Worm (Caenorhabditis elegans) whole organism, young adult: ENCODE data around the gene C27C12.3.

ENCODE experiments used
- B0035.1 ChIP-seq: sonication (generic microtip); optimal IDR thresholded peaks from 2 replicates; lab custom pipeline; 2016; ENCODE audit warnings: missing genetic modification characterization, mild to moderate bottlenecking, missing compliant biosample characterization, missing genotype, missing genetic modification reagents
- B0336.3 ChIP-seq: fragments of 200-800 bp; sonication (Bioruptor generic); IDR thresholded peaks from 2 replicates; pipeline ENCODE4 v1.3.6; 2022; ENCODE audit warnings: missing genetic modification characterization, missing compliant biosample characterization
- Y95B8A.8 ChIP-seq: fragments of 200-800 bp; sonication (Bioruptor generic); IDR thresholded peaks from 2 replicates; pipeline ENCODE4 v1.3.6; 2022; ENCODE audit warnings: missing genetic modification reagents, missing genetic modification characterization, missing compliant biosample characterization
- ZK185.1 ChIP-seq: sonication (generic microtip); optimal IDR thresholded peaks from 2 replicates; lab custom pipeline; 2016; ENCODE audit warnings: mild to moderate bottlenecking, missing genetic modification characterization, missing compliant biosample characterization; ENCODE audit not compliant: poor library complexity, severe bottlenecking
- attf-5 ChIP-seq: fragments of 200-800 bp; sonication (Bioruptor generic); optimal IDR thresholded peaks from 2 replicates; lab custom pipeline; 2018; ENCODE audit warnings: mild to moderate bottlenecking, missing genetic modification characterization, missing compliant biosample characterization
- bed-2 ChIP-seq: fragments of 200-800 bp; sonication (Bioruptor generic); IDR thresholded peaks from 2 replicates; pipeline ENCODE4 v1.3.6; 2022; ENCODE audit warnings: missing genetic modification reagents, missing genetic modification characterization, missing compliant biosample characterization
- cebp-1 ChIP-seq, 2 experiments: fragments of 200-800 bp in 1 of 2; sonication (Bioruptor generic) in 1 of 2; sonication (generic microtip) in 1 of 2; IDR thresholded peaks in 1 of 2; optimal IDR thresholded peaks in 1 of 2; 2 replicates each; pipeline versions ENCODE4 v1.3.6 to Lab custom; 2017 to 2022; ENCODE audit warnings: missing compliant biosample characterization in 2 of 2, missing genetic modification characterization in 2 of 2, mild to moderate bottlenecking in 1 of 2, missing genetic modification reagents in 1 of 2, moderate library complexity in 1 of 2
- ceh-100 ChIP-seq: fragments of 200-800 bp; sonication (Bioruptor generic); IDR thresholded peaks from 2 replicates; pipeline ENCODE4 v1.3.6; 2022; ENCODE audit warnings: missing genetic modification reagents, missing genetic modification characterization, missing compliant biosample characterization
- ceh-91 ChIP-seq: fragments of 200-800 bp; sonication (Bioruptor generic); IDR thresholded peaks from 2 replicates; pipeline ENCODE4 v1.3.6; 2022; ENCODE audit warnings: missing genetic modification reagents, missing genetic modification characterization, missing compliant biosample characterization
- chd-7 ChIP-seq: sonication (generic microtip); optimal IDR thresholded peaks from 2 replicates; lab custom pipeline; 2016; ENCODE audit warnings: mild to moderate bottlenecking, missing genetic modification characterization, moderate library complexity, missing compliant biosample characterization
- die-1 ChIP-seq: sonication (generic microtip); optimal IDR thresholded peaks from 2 replicates; lab custom pipeline; 2016; ENCODE audit warnings: missing genotype, mild to moderate bottlenecking, missing genetic modification characterization, missing compliant biosample characterization
- dox-1 ChIP-seq: fragments of 200-800 bp; sonication (Bioruptor generic); IDR thresholded peaks from 2 replicates; pipeline ENCODE4 v1.3.6; 2022; ENCODE audit warnings: missing genetic modification reagents, missing genetic modification characterization, missing compliant biosample characterization
- egl-44 ChIP-seq: fragments of 200-800 bp; sonication (Bioruptor generic); IDR thresholded peaks from 2 replicates; pipeline ENCODE4 v1.3.6; 2022; ENCODE audit warnings: missing genetic modification reagents, missing genetic modification characterization, missing compliant biosample characterization
- egrh-3 ChIP-seq: fragments of 200-800 bp; sonication (Bioruptor generic); IDR thresholded peaks from 2 replicates; pipeline ENCODE4 v1.3.6; 2022; ENCODE audit warnings: missing genetic modification reagents, missing genetic modification characterization, missing compliant biosample characterization
- ekl-4 ChIP-seq: fragments of 200-800 bp; sonication (Bioruptor generic); IDR thresholded peaks from 2 replicates; pipeline ENCODE4 v1.3.6; 2022; ENCODE audit warnings: missing genetic modification reagents, missing genetic modification characterization, missing compliant biosample characterization
- hmg-20 ChIP-seq: fragments of 200-800 bp; sonication (Bioruptor generic); IDR thresholded peaks from 2 replicates; pipeline ENCODE4 v1.3.6; 2022; ENCODE audit warnings: missing genetic modification reagents, missing genetic modification characterization, missing compliant biosample characterization
- let-607 ChIP-seq, 2 experiments: fragments of 200-800 bp in 1 of 2; sonication (Bioruptor generic) in 1 of 2; sonication (generic microtip) in 1 of 2; optimal IDR thresholded peaks; 2 replicates each; lab custom pipeline; 2016 to 2018; ENCODE audit warnings: mild to moderate bottlenecking in 2 of 2, missing compliant biosample characterization in 2 of 2, missing genetic modification characterization in 2 of 2, moderate library complexity in 2 of 2, missing genotype in 1 of 2
- lin-26 ChIP-seq: fragments of 200-800 bp; sonication (Bioruptor generic); IDR thresholded peaks from 2 replicates; pipeline ENCODE4 v1.3.6; 2022; ENCODE audit warnings: missing genetic modification reagents, missing genetic modification characterization, missing compliant biosample characterization
- lir-1 ChIP-seq: fragments of 200-800 bp; sonication (Bioruptor generic); conservative IDR thresholded peaks from 2 replicates; pipeline ENCODE4 v1.3.6; 2022; ENCODE audit warnings: missing genetic modification reagents, missing genetic modification characterization, missing compliant biosample characterization
- madf-10 ChIP-seq: sonication (generic microtip); optimal IDR thresholded peaks from 2 replicates; lab custom pipeline; 2016; ENCODE audit warnings: mild to moderate bottlenecking, missing genetic modification characterization, missing compliant biosample characterization
- mcd-1 ChIP-seq: fragments of 200-800 bp; sonication (Bioruptor generic); IDR thresholded peaks from 2 replicates; pipeline ENCODE4 v1.3.6; 2022; ENCODE audit warnings: missing genetic modification reagents, missing genetic modification characterization, missing compliant biosample characterization
- mes-4 ChIP-seq: sonication (generic microtip); optimal IDR thresholded peaks from 2 replicates; lab custom pipeline; 2016; ENCODE audit warnings: missing genotype, missing genetic modification characterization, missing compliant biosample characterization
- nfya-1 ChIP-seq: sonication (generic microtip); optimal IDR thresholded peaks from 2 replicates; lab custom pipeline; 2017; ENCODE audit warnings: antibody characterized with exemption, missing compliant biosample characterization, missing genetic modification characterization, borderline replicate concordance; ENCODE audit not compliant: insufficient read depth
- nhr-120 ChIP-seq: fragments of 200-800 bp; sonication (Bioruptor generic); IDR thresholded peaks from 2 replicates; pipeline ENCODE4 v1.3.6; 2022; ENCODE audit warnings: missing genetic modification characterization, missing compliant biosample characterization
- nhr-80 ChIP-seq: sonication (generic microtip); optimal IDR thresholded peaks from 2 replicates; lab custom pipeline; 2016; ENCODE audit warnings: missing genetic modification characterization, missing compliant biosample characterization
- repo-1 ChIP-seq: sonication (generic microtip); optimal IDR thresholded peaks from 2 replicates; lab custom pipeline; 2017; ENCODE audit warnings: mild to moderate bottlenecking, missing genetic modification characterization, missing compliant biosample characterization
- snpc-4 ChIP-seq, 5 experiments: fragments of 150-350 bp in 1 of 5; sonication (generic microtip) in 4 of 5; optimal IDR thresholded peaks; 2 replicates each; lab custom pipeline; 2014 to 2018; ENCODE audit warnings: missing genetic modification characterization in 5 of 5, missing biosample characterization in 3 of 5, antibody characterized with exemption in 2 of 5, mild to moderate bottlenecking in 2 of 5, missing compliant biosample characterization in 2 of 5, missing genotype in 2 of 5, moderate library complexity in 2 of 5, missing genetic modification reagents in 1 of 5
- zfh-2 ChIP-seq: fragments of 200-800 bp; sonication (Bioruptor generic); conservative IDR thresholded peaks from 2 replicates; pipeline ENCODE4 v1.3.6; 2022; ENCODE audit warnings: missing genetic modification reagents, missing genetic modification characterization, missing compliant biosample characterization
- ztf-28 ChIP-seq: fragments of 200-800 bp; sonication (Bioruptor generic); IDR thresholded peaks from 2 replicates; pipeline ENCODE4 v1.3.6; 2022; ENCODE audit warnings: missing genetic modification reagents, missing genetic modification characterization, missing compliant biosample characterization

The C27C12.3 gene

ce11 chrX:14853712-14854217, 11.9 kb downstream of the C27C12.3 start, which contains the start of the genes C27C12.1 and C27C12.4 (continued):
- TF ChIP-seq bed-2 (GFP tag; lab: Robert Waterston, UW): 0 out of 2 replicates have a peak, but pooled peaks have one; percentile 21
- TF ChIP-seq B0336.3: peak; percentile 50; the same call in 1 of the 2 replicates
- no peak for TF ChIP-seq nfya-1 (tag; lab: Kevin White, UChicago)
- TF ChIP-seq zfh-2 (GFP tag; lab: Robert Waterston, UW): no peak
- peak; percentile 41 for TF ChIP-seq chd-7 (tag; lab: Kevin White, UChicago)
- TF ChIP-seq, all 124 proteins: peak for 32

- TF ChIP-seq lin-26 (GFP tag; lab: Robert Waterston, UW) (no peak), mcd-1 (GFP tag; lab: Robert Waterston, UW) (no peak), madf-10 (no peak), ztf-28 (GFP tag; lab: Robert Waterston, UW) (no peak), mes-4 (tag; lab: Kevin White, UChicago) (no peak)
These were observed 13.7 kb downstream of the C27C12.3 start for ce11 chrX:14851904-14852303.

- TF ChIP-seq nhr-80 (peak; percentile 44), ekl-4 (GFP tag; lab: Robert Waterston, UW) (no peak)
These were observed 16.6 kb downstream of the C27C12.3 start, which contains the start of gene acd-3 for ce11 chrX:14849054-14849453. Gene acd-3, plus strand, starts transcription at chrX:14849275.

- TF ChIP-seq B0035.1 (no peak), repo-1 (no peak), let-607 (tag; optimal IDR thresholded peaks at IDR 0.05; lab: Kevin White, UChicago) (no peak), egl-44 (GFP tag; lab: Robert Waterston, UW) (no peak), nhr-120 (GFP tag; lab: Robert Waterston, UW) (no peak), die-1 (no peak), ekl-4 (GFP tag; lab: Robert Waterston, UW) (no peak), hmg-20 (GFP tag; lab: Robert Waterston, UW) (no peak), cebp-1 (GFP tag; IDR thresholded peaks at IDR 0.05; lab: Robert Waterston, UW) (no peak), cebp-1 (tag; optimal IDR thresholded peaks at IDR 0.05; lab: Kevin White, UChicago) (no peak), attf-5 (GFP tag; lab: Kevin White, UChicago) (no peak), lir-1 (GFP tag; lab: Robert Waterston, UW) (no peak), ceh-100 (GFP tag; lab: Robert Waterston, UW) (no peak), mcd-1 (GFP tag; lab: Robert Waterston, UW) (no peak), ceh-91 (no peak), ZK185.1 (tag; lab: Kevin White, UChicago) (no peak), Y95B8A.8 (GFP tag; lab: Robert Waterston, UW) (no peak)
These were observed 20.0 kb downstream of the C27C12.3 start, which contains the start of gene egrh-1 for ce11 chrX:14845637-14846036. Gene egrh-1, plus strand, starts transcription at chrX:14845937.

- no peak for TF ChIP-seq B0035.1
- TF ChIP-seq snpc-4 (GFP tag; optimal IDR thresholded peaks at IDR 0.05; lab: Kevin White, UChicago): no peak
- no peak for TF ChIP-seq snpc-4 (tag; optimal IDR thresholded peaks at IDR 0.05; lab: Kevin White, UChicago)
- TF ChIP-seq egrh-3 (GFP tag; lab: Robert Waterston, UW): peak; percentile 38; the same call in 1 of the 2 replicates
- TF ChIP-seq nhr-80: peak; percentile 44
- TF ChIP-seq zfh-2 (GFP tag; lab: Robert Waterston, UW): peak; percentile 67
- TF ChIP-seq dox-1 (GFP tag; lab: Robert Waterston, UW): 0 out of 2 replicates have a peak, but pooled peaks have one; percentile 14
- TF ChIP-seq cebp-1 (GFP tag; IDR thresholded peaks at IDR 0.05; lab: Robert Waterston, UW): no peak
- peak; percentile 42 for TF ChIP-seq cebp-1 (tag; optimal IDR thresholded peaks at IDR 0.05; lab: Kevin White, UChicago)
These were observed 21.2 kb downstream of the C27C12.3 start for ce11 chrX:14844481-14844880.
